4 fruit fly cellular contexts compared by ENCODE assay signal in genomic region chr2L:19328610-19329009, dm6.
TF ChIP-seq lines count a peak whose summit lies in the region.

No protein-coding gene starts in this region.

- no peak for TF ChIP-seq CTCF in whole organism, embryonic (GFP tag; optimal IDR thresholded peaks at IDR 0.05; lab: Kevin White, UChicago)

TF ChIP-seq in whole organism, embryonic, 481 proteins besides CTCF, POLR2A, EP300 and RAD21:
- TF ChIP-seq nom (GFP tag; optimal IDR thresholded peaks at IDR 0.05; lab: Kevin White, UChicago) (peak; percentile 60), Drgx (GFP tag; IDR thresholded peaks at IDR 0.05; lab: Robert Waterston, UW) (peak; percentile 67), ci (GFP tag; IDR thresholded peaks at IDR 0.05; lab: Robert Waterston, UW) (no peak), CG13624 (GFP tag; optimal IDR thresholded peaks at IDR 0.05; lab: Kevin White, UChicago) (no peak), CG12219 (GFP tag; optimal IDR thresholded peaks at IDR 0.05; lab: Kevin White, UChicago) (no peak), Med (GFP tag; lab: Kevin White, UChicago) (peak; percentile 8)
TF ChIP-seq in whole organism, embryonic: peak in this region for 3.

TF ChIP-seq in whole organism, prepupa, 60 proteins besides CTCF, POLR2A, EP300 and RAD21 (continues in another document):
- TF ChIP-seq CG1621 (tag; optimal IDR thresholded peaks at IDR 0.05; lab: Kevin White, UChicago), result peak; percentile 74
- TF ChIP-seq vri (GFP tag; optimal IDR thresholded peaks at IDR 0.05; lab: Kevin White, UChicago), result no peak
- TF ChIP-seq CG7368 (GFP tag; optimal IDR thresholded peaks at IDR 0.05; lab: Kevin White, UChicago), result peak; percentile 54
- peak; percentile 75 for TF ChIP-seq CG6808 (GFP tag; optimal IDR thresholded peaks at IDR 0.05; lab: Kevin White, UChicago)
- peak; percentile 79 for TF ChIP-seq CG15336 (GFP tag; IDR thresholded peaks at IDR 0.05; lab: Robert Waterston, UW)
- TF ChIP-seq CG4318 (GFP tag; optimal IDR thresholded peaks at IDR 0.05; lab: Kevin White, UChicago), result peak; percentile 70
- TF ChIP-seq Gug (GFP tag; IDR thresholded peaks at IDR 0.05; lab: Robert Waterston, UW), result peak; percentile 49
- TF ChIP-seq ss (GFP tag; optimal IDR thresholded peaks at IDR 0.05; lab: Kevin White, UChicago), result peak in 1 of 2 experiments; percentile 76
- TF ChIP-seq CG31627 (GFP tag; optimal IDR thresholded peaks at IDR 0.05; lab: Kevin White, UChicago), result peak; percentile 62
- TF ChIP-seq spab (GFP tag; optimal IDR thresholded peaks at IDR 0.05; lab: Kevin White, UChicago), result peak; percentile 66
- peak; percentile 80 for TF ChIP-seq CG6792 (GFP tag; optimal IDR thresholded peaks at IDR 0.05; lab: Kevin White, UChicago)
- TF ChIP-seq CG10669 (GFP tag; optimal IDR thresholded peaks at IDR 0.05; lab: Kevin White, UChicago), result peak; percentile 74
- TF ChIP-seq dsx (GFP tag; optimal IDR thresholded peaks at IDR 0.05; lab: Kevin White, UChicago; ENCODE audit: poor library complexity, severe bottlenecking), result peak; percentile 68
- no peak for TF ChIP-seq Hr38 (GFP tag; optimal IDR thresholded peaks at IDR 0.05; lab: Kevin White, UChicago)
- peak; percentile 82 for TF ChIP-seq CG3919 (GFP tag; optimal IDR thresholded peaks at IDR 0.05; lab: Kevin White, UChicago)
- peak; percentile 49 for TF ChIP-seq Ets21C (GFP tag; optimal IDR thresholded peaks at IDR 0.05; lab: Kevin White, UChicago)
- TF ChIP-seq esn (GFP tag; optimal IDR thresholded peaks at IDR 0.05; lab: Kevin White, UChicago), result peak; percentile 71
- TF ChIP-seq Lpt (GFP tag; optimal IDR thresholded peaks at IDR 0.05; lab: Kevin White, UChicago), result peak; percentile 69
- TF ChIP-seq Hr39 (GFP tag; optimal IDR thresholded peaks at IDR 0.05; lab: Kevin White, UChicago), result peak; percentile 74
- peak; percentile 62 for TF ChIP-seq dac (GFP tag; optimal IDR thresholded peaks at IDR 0.05; lab: Kevin White, UChicago)
- TF ChIP-seq CG6854 (GFP tag; optimal IDR thresholded peaks at IDR 0.05; lab: Kevin White, UChicago), result no peak
- peak; percentile 70 for TF ChIP-seq net (GFP tag; optimal IDR thresholded peaks at IDR 0.05; lab: Kevin White, UChicago)
- TF ChIP-seq CG11294 (GFP tag; IDR thresholded peaks at IDR 0.05; lab: Robert Waterston, UW), result peak; percentile 47; the same call in 1 of the 2 replicates
- TF ChIP-seq Smox (GFP tag; optimal IDR thresholded peaks at IDR 0.05; lab: Kevin White, UChicago), result peak; percentile 64
- TF ChIP-seq acj6 (GFP tag; optimal IDR thresholded peaks at IDR 0.05; lab: Kevin White, UChicago), result peak; percentile 73
- peak; percentile 78 for TF ChIP-seq Sox14 (GFP tag; optimal IDR thresholded peaks at IDR 0.05; lab: Kevin White, UChicago)
- peak; percentile 91 for TF ChIP-seq svp (GFP tag; lab: Kevin White, UChicago)
- peak; percentile 36 for TF ChIP-seq CG16779 (tag; optimal IDR thresholded peaks at IDR 0.05; lab: Kevin White, UChicago)

TF ChIP-seq in whole organism, pupa, 21 proteins besides CTCF, POLR2A, EP300 and RAD21:
- TF ChIP-seq fd96Ca (GFP tag; IDR thresholded peaks at IDR 0.05; lab: Robert Waterston, UW), result peak; percentile 83
- peak; percentile 61; the same call in 1 of the 2 replicates for TF ChIP-seq CG32121 (GFP tag; IDR thresholded peaks at IDR 0.05; lab: Robert Waterston, UW)
- peak; percentile 69 for TF ChIP-seq Ets98B (GFP tag; IDR thresholded peaks at IDR 0.05; lab: Robert Waterston, UW)
- TF ChIP-seq gl (tag; optimal IDR thresholded peaks at IDR 0.05; lab: Kevin White, UChicago), result peak; percentile 40
- TF ChIP-seq CG12605 (GFP tag; IDR thresholded peaks at IDR 0.05; lab: Robert Waterston, UW), result peak; percentile 55; the same call in 1 of the 2 replicates
- TF ChIP-seq Snoo (tag; optimal IDR thresholded peaks at IDR 0.05; lab: Kevin White, UChicago), result peak; percentile 62
- TF ChIP-seq Pif1A (GFP tag; optimal IDR thresholded peaks at IDR 0.05; lab: Kevin White, UChicago), result peak; percentile 74
- TF ChIP-seq CG9948 (tag; optimal IDR thresholded peaks at IDR 0.05; lab: Kevin White, UChicago), result peak; percentile 71
- no peak for TF ChIP-seq CG10348 (GFP tag; IDR thresholded peaks at IDR 0.05; lab: Robert Waterston, UW)
- TF ChIP-seq CG8301 (tag; optimal IDR thresholded peaks at IDR 0.05; lab: Kevin White, UChicago), result peak; percentile 77
- TF ChIP-seq CG17806 (tag; optimal IDR thresholded peaks at IDR 0.05; lab: Kevin White, UChicago), result peak; percentile 72
- TF ChIP-seq CG34367 (tag; optimal IDR thresholded peaks at IDR 0.05; lab: Kevin White, UChicago), result peak; percentile 73
- TF ChIP-seq EcR (GFP tag; optimal IDR thresholded peaks at IDR 0.05; lab: Kevin White, UChicago), result no peak
- peak; percentile 77 for TF ChIP-seq CG15710 (tag; optimal IDR thresholded peaks at IDR 0.05; lab: Kevin White, UChicago)
- TF ChIP-seq CG14655 (GFP tag; optimal IDR thresholded peaks at IDR 0.05; lab: Kevin White, UChicago), result peak; percentile 77
- TF ChIP-seq CG8159 (tag; optimal IDR thresholded peaks at IDR 0.05; lab: Kevin White, UChicago), result peak; percentile 97
- peak; percentile 67 for TF ChIP-seq Pif1B (GFP tag; optimal IDR thresholded peaks at IDR 0.05; lab: Kevin White, UChicago)
- TF ChIP-seq rn (GFP tag; IDR thresholded peaks at IDR 0.05; lab: Robert Waterston, UW), result peak; percentile 26; the same call in 1 of the 2 replicates
- no peak for TF ChIP-seq D1 (tag; optimal IDR thresholded peaks at IDR 0.05; lab: Kevin White, UChicago)
- no peak for TF ChIP-seq CG13204 (GFP tag; optimal IDR thresholded peaks at IDR 0.05; lab: Kevin White, UChicago)
- peak; percentile 74; the same call in 1 of the 3 replicates for TF ChIP-seq CG4496 (GFP tag; IDR thresholded peaks at IDR 0.05; lab: Robert Waterston, UW)

TF ChIP-seq in whole organism, wandering third instar larva, 38 proteins besides CTCF, POLR2A, EP300 and RAD21:
- TF ChIP-seq fru (GFP tag; optimal IDR thresholded peaks at IDR 0.05; lab: Kevin White, UChicago), result peak; percentile 63
- TF ChIP-seq foxo (GFP tag; optimal IDR thresholded peaks at IDR 0.05; lab: Kevin White, UChicago), result peak in 1 of 2 experiments; percentile 57
- peak; percentile 12 for TF ChIP-seq woc (GFP tag; optimal IDR thresholded peaks at IDR 0.05; lab: Kevin White, UChicago)
- TF ChIP-seq N (GFP tag; optimal IDR thresholded peaks at IDR 0.05; lab: Kevin White, UChicago), result no peak
- TF ChIP-seq sage (GFP tag; optimal IDR thresholded peaks at IDR 0.05; lab: Kevin White, UChicago), result peak; percentile 4
- no peak for TF ChIP-seq dsf (GFP tag; optimal IDR thresholded peaks at IDR 0.05; lab: Kevin White, UChicago; ENCODE audit: borderline replicate concordance)
- TF ChIP-seq br (GFP tag; optimal IDR thresholded peaks at IDR 0.05; lab: Kevin White, UChicago), result peak; percentile 41
- TF ChIP-seq ey (GFP tag; optimal IDR thresholded peaks at IDR 0.05; lab: Kevin White, UChicago), result peak; percentile 39
- TF ChIP-seq dl (GFP tag; optimal IDR thresholded peaks at IDR 0.05; lab: Kevin White, UChicago; ENCODE audit: insufficient read depth in 1 of 2, partially characterized antibody in 2 of 2), result no peak
- peak; percentile 25 for TF ChIP-seq rgr (GFP tag; optimal IDR thresholded peaks at IDR 0.05; lab: Kevin White, UChicago)
- peak; percentile 36 for TF ChIP-seq h (GFP tag; optimal IDR thresholded peaks at IDR 0.05; lab: Kevin White, UChicago)
- no peak for TF ChIP-seq Dfd (GFP tag; optimal IDR thresholded peaks at IDR 0.05; lab: Kevin White, UChicago)
- TF ChIP-seq HLH106 (tag; optimal IDR thresholded peaks at IDR 0.05; lab: Kevin White, UChicago), result peak; percentile 52
- no peak for TF ChIP-seq Hr83 (GFP tag; optimal IDR thresholded peaks at IDR 0.05; lab: Kevin White, UChicago; ENCODE audit: poor library complexity, severe bottlenecking)
- TF ChIP-seq Myc (optimal IDR thresholded peaks at IDR 0.05; lab: Kevin White, UChicago), result no peak
- no peak for TF ChIP-seq dmrt93B (GFP tag; optimal IDR thresholded peaks at IDR 0.05; lab: Kevin White, UChicago)
- no peak for TF ChIP-seq Jra (GFP tag; optimal IDR thresholded peaks at IDR 0.05; lab: Kevin White, UChicago)
- TF ChIP-seq CrebA (GFP tag; optimal IDR thresholded peaks at IDR 0.05; lab: Kevin White, UChicago; ENCODE audit: borderline replicate concordance), result no peak
- TF ChIP-seq Abd-B (GFP tag; optimal IDR thresholded peaks at IDR 0.05; lab: Kevin White, UChicago), result no peak
- TF ChIP-seq Sp1 (GFP tag; optimal IDR thresholded peaks at IDR 0.05; lab: Kevin White, UChicago), result peak; percentile 49
- TF ChIP-seq lola (GFP tag; optimal IDR thresholded peaks at IDR 0.05; lab: Kevin White, UChicago), result no peak
- TF ChIP-seq Hnf4 (GFP tag; optimal IDR thresholded peaks at IDR 0.05; lab: Kevin White, UChicago), result no peak
- TF ChIP-seq tai (GFP tag; optimal IDR thresholded peaks at IDR 0.05; lab: Kevin White, UChicago), result no peak
- no peak for TF ChIP-seq Rel (GFP tag; optimal IDR thresholded peaks at IDR 0.05; lab: Kevin White, UChicago)
- no peak for TF ChIP-seq Rel (tag; optimal IDR thresholded peaks at IDR 0.05; lab: Kevin White, UChicago)
- no peak for TF ChIP-seq Hr78 (GFP tag; optimal IDR thresholded peaks at IDR 0.05; lab: Kevin White, UChicago)

Comparison
In these comparisons a context has a peak if more than half of its experiments do, and no peak if none do; other contexts are left out.
1. Of the 7 proteins assayed by ChIP-seq in both whole organism, embryonic and whole organism, prepupa: peak only in whole organism, embryonic: none; only in whole organism, prepupa: CG16779, Gug, Hr39, Lpt and Sox102F; in both: none; in neither: 2.